Worm (Caenorhabditis elegans) whole organism, late embryonic: ENCODE results near the gene R08D7.4.

ENCODE experiments used
- ceh-19 ChIP-seq: fragments of 200-800 bp; sonication (Bioruptor generic); optimal IDR thresholded peaks from 2 replicates; lab custom pipeline; 2018; ENCODE audit warnings: mild to moderate bottlenecking, missing genetic modification characterization, missing compliant biosample characterization
- dmd-4 ChIP-seq: sonication (generic microtip); optimal IDR thresholded peaks from 2 replicates; lab custom pipeline; 2016; ENCODE audit warnings: borderline replicate concordance, missing genetic modification characterization, missing compliant biosample characterization
- ets-4 ChIP-seq: sonication (generic microtip); optimal IDR thresholded peaks from 2 replicates; lab custom pipeline; 2016; ENCODE audit warnings: missing genetic modification characterization, missing compliant biosample characterization

The R08D7.4 gene

ce11 chrIII:9022535-9022934 is 50.8 kb downstream of the R08D7.4 start, which contains the start of gene F59B2.14:
Gene F59B2.14, minus strand, starts transcription at chrIII:9022635.
- TF ChIP-seq ceh-19 (GFP tag; lab: Kevin White, UChicago) (no peak), dmd-4 (no peak), ets-4 (tag; lab: Kevin White, UChicago) (no peak)
